Worm (Caenorhabditis elegans) whole organism, L4 larva: ENCODE results near the gene C50E3.11.
A peak's percentile ranks its signal among the peaks of the same experiment; 100 is the strongest.

Experiments
- F37D6.2 ChIP-seq: sonication (generic microtip); optimal IDR thresholded peaks from 2 replicates; lab custom pipeline; 2016; ENCODE audit warnings: mild to moderate bottlenecking, missing genetic modification characterization, missing compliant biosample characterization
- F49E8.2 ChIP-seq: sonication (generic microtip); optimal IDR thresholded peaks from 2 replicates; lab custom pipeline; 2016; ENCODE audit warnings: missing compliant biosample characterization, mild to moderate bottlenecking, missing genetic modification characterization, borderline replicate concordance
- Y48G9A.11 ChIP-seq: fragments of 200-800 bp; sonication (Bioruptor generic); IDR thresholded peaks from 2 replicates; pipeline ENCODE4 v1.3.6; 2022; ENCODE audit warnings: missing genetic modification reagents, missing genetic modification characterization, missing compliant biosample characterization
- ZK546.5 ChIP-seq, 2 experiments: sonication (generic microtip); optimal IDR thresholded peaks; 2 replicates each; lab custom pipeline; 2017; ENCODE audit warnings: missing biosample characterization in 2 of 2, missing genetic modification characterization in 2 of 2
- aha-1 ChIP-seq: fragments of 150-350 bp; peaks from one replicate; lab custom pipeline; 2014; ENCODE audit warnings: missing biosample characterization, missing genetic modification characterization
- aly-2 ChIP-seq: sonication (generic microtip); optimal IDR thresholded peaks from 2 replicates; lab custom pipeline; 2018; ENCODE audit warnings: missing biosample characterization, missing genetic modification characterization
- arid-1 ChIP-seq: fragments of 200-800 bp; sonication (Bioruptor generic); conservative IDR thresholded peaks from 2 replicates; pipeline ENCODE4 v1.3.6; 2022; ENCODE audit warnings: missing genetic modification reagents, missing genetic modification characterization, missing compliant biosample characterization
- attf-4 ChIP-seq: sonication (generic microtip); optimal IDR thresholded peaks from 3 replicates; lab custom pipeline; 2017; ENCODE audit warnings: missing biosample characterization, missing genetic modification characterization
- ceh-28 ChIP-seq: fragments of 150-350 bp; optimal IDR thresholded peaks from 2 replicates; lab custom pipeline; 2014; ENCODE audit warnings: missing biosample characterization, missing genetic modification reagents, missing genetic modification characterization
- ceh-44 ChIP-seq: fragments of 200-800 bp; sonication (Bioruptor generic); IDR thresholded peaks from 2 replicates; pipeline ENCODE4 v1.3.6; 2022; ENCODE audit warnings: missing genetic modification reagents, missing genetic modification characterization, missing compliant biosample characterization
- daf-16 ChIP-seq, 3 experiments: sonication (generic microtip); optimal IDR thresholded peaks; 2 replicates each; lab custom pipeline; 2016 to 2017; ENCODE audit warnings: missing genetic modification characterization in 3 of 3, missing genetic modification reagents in 3 of 3, mild to moderate bottlenecking in 2 of 3, missing compliant biosample characterization in 2 of 3, missing biosample characterization in 1 of 3, moderate library complexity in 1 of 3
- daf-8 ChIP-seq: fragments of 200-800 bp; sonication (Bioruptor generic); IDR thresholded peaks from 2 replicates; pipeline ENCODE4 v1.3.6; 2022; ENCODE audit warnings: missing genetic modification characterization, missing compliant biosample characterization
- dve-1 ChIP-seq: sonication (generic microtip); optimal IDR thresholded peaks from 2 replicates; lab custom pipeline; 2017; ENCODE audit warnings: antibody characterized with exemption, mild to moderate bottlenecking, missing genetic modification characterization, missing compliant biosample characterization; ENCODE audit not compliant: insufficient read depth
- egl-43 ChIP-seq: fragments of 200-800 bp; sonication (Bioruptor generic); IDR thresholded peaks from 2 replicates; pipeline ENCODE4 v1.3.6; 2022; ENCODE audit warnings: missing genetic modification reagents, missing genetic modification characterization, missing compliant biosample characterization
- hif-1 ChIP-seq, 2 experiments: sonication (generic microtip); optimal IDR thresholded peaks; 2 replicates each; lab custom pipeline; 2016 to 2017; ENCODE audit warnings: missing compliant biosample characterization in 2 of 2, missing genetic modification characterization in 2 of 2, missing genetic modification reagents in 2 of 2, missing genotype in 2 of 2, mild to moderate bottlenecking in 1 of 2
- hmg-1.1 ChIP-seq: fragments of 200-800 bp; sonication (Bioruptor generic); IDR thresholded peaks from 2 replicates; pipeline ENCODE4 v1.3.6; 2022; ENCODE audit warnings: missing genetic modification reagents, missing genetic modification characterization, missing compliant biosample characterization
- jun-1 ChIP-seq: fragments of 150-350 bp; optimal IDR thresholded peaks from 2 replicates; lab custom pipeline; 2014; ENCODE audit warnings: missing biosample characterization, missing genetic modification reagents, missing genetic modification characterization
- lim-7 ChIP-seq: fragments of 200-800 bp; sonication (Bioruptor generic); IDR thresholded peaks from 2 replicates; pipeline ENCODE4 v1.3.6; 2022; ENCODE audit warnings: missing genetic modification characterization, missing compliant biosample characterization
- lin-13 ChIP-seq: fragments of 150-350 bp; optimal IDR thresholded peaks from 2 replicates; lab custom pipeline; 2014; ENCODE audit warnings: missing biosample characterization, missing genetic modification reagents, missing genetic modification characterization
- lin-15B ChIP-seq: fragments of 150-350 bp; sonication (generic microtip); optimal IDR thresholded peaks from 3 replicates; lab custom pipeline; 2014; ENCODE audit warnings: missing biosample characterization, missing genetic modification characterization
- lir-3 ChIP-seq: sonication (generic microtip); optimal IDR thresholded peaks from 2 replicates; lab custom pipeline; 2016; ENCODE audit warnings: mild to moderate bottlenecking, missing genetic modification characterization, missing compliant biosample characterization
- mep-1 ChIP-seq: fragments of 150-350 bp; sonication (generic microtip); optimal IDR thresholded peaks from 3 replicates; lab custom pipeline; 2014; ENCODE audit warnings: missing biosample characterization, missing genetic modification characterization
- mxl-3 ChIP-seq: fragments of 200-800 bp; sonication (Bioruptor generic); optimal IDR thresholded peaks from 2 replicates; lab custom pipeline; 2018; ENCODE audit warnings: mild to moderate bottlenecking, missing genetic modification characterization, missing compliant biosample characterization
- nhr-102 ChIP-seq: sonication (generic microtip); optimal IDR thresholded peaks from 2 replicates; lab custom pipeline; 2016; ENCODE audit warnings: mild to moderate bottlenecking, missing genetic modification characterization, moderate library complexity, missing compliant biosample characterization
- nhr-11 ChIP-seq: fragments of 150-350 bp; optimal IDR thresholded peaks from 2 replicates; lab custom pipeline; 2014; ENCODE audit warnings: missing biosample characterization, missing genetic modification characterization
- nhr-111 ChIP-seq: fragments of 200-800 bp; sonication (Bioruptor generic); optimal IDR thresholded peaks from 2 replicates; lab custom pipeline; 2018; ENCODE audit warnings: mild to moderate bottlenecking, missing genetic modification characterization, missing compliant biosample characterization
- nhr-25 ChIP-seq: sonication (generic microtip); optimal IDR thresholded peaks from 2 replicates; lab custom pipeline; 2017; ENCODE audit warnings: missing genetic modification characterization, mild to moderate bottlenecking, missing compliant biosample characterization, antibody characterized with exemption, moderate library complexity, borderline replicate concordance; ENCODE audit not compliant: insufficient read depth
- nhr-76 ChIP-seq: fragments of 150-350 bp; optimal IDR thresholded peaks from 2 replicates; lab custom pipeline; 2014; ENCODE audit warnings: missing biosample characterization, missing genetic modification characterization
- nhr-77 ChIP-seq: fragments of 150-350 bp; optimal IDR thresholded peaks from 2 replicates; lab custom pipeline; 2014; ENCODE audit warnings: missing biosample characterization, missing genetic modification characterization
- php-3 ChIP-seq: fragments of 200-800 bp; sonication (Bioruptor generic); IDR thresholded peaks from 2 replicates; pipeline ENCODE4 v1.3.6; 2022; ENCODE audit warnings: missing genetic modification reagents, missing genetic modification characterization, missing compliant biosample characterization
- saeg-2 ChIP-seq: fragments of 200-800 bp; sonication (Bioruptor generic); IDR thresholded peaks from 2 replicates; pipeline ENCODE4 v1.3.6; 2022; ENCODE audit warnings: missing genetic modification reagents, missing genetic modification characterization, missing compliant biosample characterization
- sdz-12 ChIP-seq: fragments of 200-800 bp; sonication (Bioruptor generic); optimal IDR thresholded peaks from 2 replicates; lab custom pipeline; 2018; ENCODE audit warnings: mild to moderate bottlenecking, missing genetic modification characterization, missing compliant biosample characterization
- set-16 ChIP-seq: fragments of 200-800 bp; sonication (Bioruptor generic); IDR thresholded peaks from 2 replicates; pipeline ENCODE4 v1.3.6; 2022; ENCODE audit warnings: missing genetic modification reagents, missing genetic modification characterization, missing compliant biosample characterization
- snpc-1.2 ChIP-seq: fragments of 200-800 bp; sonication (Bioruptor generic); IDR thresholded peaks from 2 replicates; pipeline ENCODE4 v1.3.6; 2022; ENCODE audit warnings: missing genetic modification reagents, missing genetic modification characterization, missing compliant biosample characterization
- snpc-4 ChIP-seq: fragments of 150-350 bp; optimal IDR thresholded peaks from 2 replicates; lab custom pipeline; 2014; ENCODE audit warnings: missing biosample characterization, missing genetic modification characterization
- tag-97 ChIP-seq: fragments of 200-800 bp; sonication (Bioruptor generic); IDR thresholded peaks from 2 replicates; pipeline ENCODE4 v1.3.6; 2022; ENCODE audit warnings: missing genetic modification characterization, missing compliant biosample characterization
- unc-130 ChIP-seq: sonication (generic microtip); optimal IDR thresholded peaks from 2 replicates; lab custom pipeline; 2016; ENCODE audit warnings: missing genetic modification reagents, missing genetic modification characterization, missing compliant biosample characterization
- unc-39 ChIP-seq: sonication (generic microtip); optimal IDR thresholded peaks from 2 replicates; lab custom pipeline; 2017; ENCODE audit warnings: missing biosample characterization, missing genetic modification characterization
- zfp-3 ChIP-seq: fragments of 200-800 bp; sonication (Bioruptor generic); conservative IDR thresholded peaks from 2 replicates; pipeline ENCODE4 v1.3.6; 2022; ENCODE audit warnings: missing genetic modification reagents, missing genetic modification characterization, missing compliant biosample characterization
- zip-2 ChIP-seq: fragments of 150-350 bp; optimal IDR thresholded peaks from 2 replicates; lab custom pipeline; 2014; ENCODE audit warnings: missing biosample characterization, missing genetic modification characterization

Gene C50E3.11

DNA sequence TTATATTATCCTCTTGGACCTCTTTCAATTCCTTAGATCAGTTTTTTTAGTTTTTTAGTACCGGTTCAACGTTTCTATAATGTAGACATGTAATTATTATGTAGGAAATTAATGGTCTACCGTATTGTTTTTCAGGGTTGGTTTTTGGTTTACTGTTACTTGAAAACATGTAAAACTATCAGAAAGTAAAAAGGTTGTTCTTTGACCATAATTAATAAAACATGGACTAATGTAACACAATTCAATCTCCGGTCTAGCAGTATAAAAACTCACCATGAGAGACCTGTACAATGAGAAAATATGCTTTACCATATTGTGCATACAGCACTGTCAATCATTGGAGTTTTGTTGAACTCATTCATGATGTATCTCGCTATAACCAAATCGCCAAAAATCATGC lies 32.2 kb upstream of the C50E3.11 start, which contains the start of gene srd-29:
TSS of gene srd-29 (plus strand) at position 301 of the 400 bp plus-strand sequence.
- TF ChIP-seq aha-1 (tag; lab: Kevin White, UChicago) (peak; percentile 45), F49E8.2 (no peak), mep-1 (no peak), Y48G9A.11 (GFP tag; lab: Robert Waterston, UW) (no peak), unc-130 (no peak)

DNA sequence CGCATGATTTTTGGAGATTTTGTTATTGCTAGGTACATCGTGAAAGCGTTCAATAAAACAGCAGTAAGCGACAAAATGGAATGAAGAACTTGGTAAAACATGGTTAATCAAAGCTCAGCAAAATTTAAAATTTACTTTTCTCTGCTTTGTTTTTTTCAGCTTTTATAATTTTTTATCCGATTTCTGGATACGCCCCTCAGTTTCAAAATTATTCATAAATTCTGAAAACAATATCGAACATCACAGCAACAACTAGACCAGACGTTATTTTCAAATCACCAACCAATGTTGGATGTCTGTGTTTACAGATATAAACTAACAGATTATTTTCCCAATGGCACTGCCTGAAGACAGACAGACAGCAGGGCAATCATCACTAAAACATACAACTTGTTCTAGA lies 31.4 kb upstream of the C50E3.11 start, which contains the start of gene srd-31:
TSS of gene srd-31 (minus strand) at position 101 of the 400 bp plus-strand sequence.
- TF ChIP-seq egl-43 (no peak), snpc-1.2 (GFP tag; lab: Robert Waterston, UW) (no peak), nhr-77 (no peak), saeg-2 (GFP tag; lab: Robert Waterston, UW) (no peak)

DNA sequence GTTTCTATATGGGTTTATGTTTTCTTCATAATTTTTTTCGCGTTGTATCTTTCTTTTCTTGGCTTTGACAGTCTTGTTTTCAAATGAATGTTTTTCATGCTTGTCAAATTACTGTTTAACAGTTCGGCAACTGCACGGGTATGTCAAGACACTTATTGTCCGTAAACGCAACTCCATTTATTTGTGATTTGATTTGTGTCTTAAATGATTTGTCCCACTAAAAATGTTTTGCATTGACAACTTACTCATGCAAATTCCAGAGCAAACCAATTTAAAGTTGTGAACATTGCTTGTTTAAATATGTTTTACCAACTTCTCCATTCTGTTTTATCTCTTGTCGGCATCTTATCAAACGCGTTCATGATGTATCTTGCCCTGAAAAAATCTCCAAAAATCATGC lies 28.4 kb upstream of the C50E3.11 start, which contains the start of gene srd-25:
TSS of gene srd-25 (plus strand) at position 301 of the 400 bp plus-strand sequence.
- TF ChIP-seq tag-97 (GFP tag; lab: Robert Waterston, UW): no peak
- peak; percentile 6 for TF ChIP-seq aha-1 (tag; lab: Kevin White, UChicago)
- TF ChIP-seq sdz-12 (GFP tag; lab: Kevin White, UChicago): no peak

DNA sequence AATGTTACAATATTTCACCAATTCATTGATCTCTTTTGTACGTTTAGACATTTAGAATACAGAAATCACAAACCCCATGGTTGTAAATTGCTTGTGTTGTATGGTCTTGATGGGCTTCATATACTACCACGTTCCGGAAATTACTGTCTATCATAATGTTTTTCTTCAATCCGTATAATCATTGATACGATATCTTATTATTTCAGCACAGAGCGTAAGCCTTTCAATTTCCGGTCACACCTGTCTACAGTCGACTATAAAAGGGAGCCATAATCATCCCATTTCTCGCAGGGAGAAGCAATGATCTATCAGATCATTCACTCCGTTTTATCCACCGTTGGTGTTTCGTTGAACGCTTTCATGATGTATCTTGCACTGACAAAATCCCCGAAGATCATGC lies 26.2 kb upstream of the C50E3.11 start, which contains the start of gene srd-30:
TSS of gene srd-30 (plus strand) at position 301 of the 400 bp plus-strand sequence.
- TF ChIP-seq snpc-4 (tag; lab: Kevin White, UChicago): no peak
- no peak for TF ChIP-seq lim-7
- no peak for TF ChIP-seq hif-1 (tag; optimal IDR thresholded peaks at IDR 0.05; lab: Kevin White, UChicago)
- TF ChIP-seq arid-1 (GFP tag; lab: Robert Waterston, UW): no peak
- TF ChIP-seq ZK546.5 (tag; optimal IDR thresholded peaks at IDR 0.05; lab: Kevin White, UChicago): no peak
- no peak for TF ChIP-seq aly-2 (tag; lab: Kevin White, UChicago)
- no peak for TF ChIP-seq hmg-1.1 (GFP tag; lab: Robert Waterston, UW)
- no peak for TF ChIP-seq php-3 (GFP tag; lab: Robert Waterston, UW)
- no peak for TF ChIP-seq lin-15B
- TF ChIP-seq ceh-44 (GFP tag; lab: Robert Waterston, UW): no peak
- TF ChIP-seq daf-16 (GFP tag; optimal IDR thresholded peaks at IDR 0.05; lab: Kevin White, UChicago): no peak
- no peak for TF ChIP-seq daf-16 (tag; optimal IDR thresholded peaks at IDR 0.05; lab: Kevin White, UChicago)
- TF ChIP-seq zfp-3 (GFP tag; lab: Robert Waterston, UW): no peak
- no peak for TF ChIP-seq nhr-111
- TF ChIP-seq nhr-11 (tag; lab: Kevin White, UChicago): no peak

DNA sequence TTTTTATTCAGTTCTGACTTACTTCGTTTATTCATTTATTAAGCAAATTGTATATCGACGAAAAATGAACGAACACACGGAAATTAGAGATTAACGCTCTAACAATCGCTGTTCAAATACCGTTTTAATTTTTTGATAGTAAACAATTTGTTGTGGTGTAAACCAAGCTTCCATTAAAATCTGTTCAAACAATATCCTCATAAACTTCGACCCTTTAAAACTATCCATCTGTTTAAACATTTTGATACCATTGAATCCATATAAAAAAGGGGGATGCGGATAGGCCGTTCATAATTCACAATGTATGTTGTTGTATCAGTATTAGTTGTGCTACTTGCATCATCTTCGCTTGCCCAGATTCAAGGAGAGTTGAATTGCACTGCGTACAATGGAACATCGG lies 23.3 kb upstream of the C50E3.11 start, which contains the start of gene F07C4.6:
TSS of gene F07C4.6 (plus strand) at position 301 of the 400 bp plus-strand sequence.
- no peak for TF ChIP-seq ceh-28 (tag; lab: Kevin White, UChicago)
- no peak for TF ChIP-seq ZK546.5 (tag; optimal IDR thresholded peaks at IDR 0.05; lab: Kevin White, UChicago)
- TF ChIP-seq egl-43: no peak
- no peak for TF ChIP-seq unc-39 (tag; lab: Kevin White, UChicago)
- no peak for TF ChIP-seq jun-1
- no peak for TF ChIP-seq nhr-77
- no peak for TF ChIP-seq set-16
- TF ChIP-seq F37D6.2 (tag; lab: Kevin White, UChicago): no peak
- TF ChIP-seq lin-13 (GFP tag; lab: Kevin White, UChicago): no peak
- TF ChIP-seq dve-1 (tag; lab: Kevin White, UChicago): no peak
- no peak for TF ChIP-seq hmg-1.1 (GFP tag; lab: Robert Waterston, UW)
- no peak for TF ChIP-seq nhr-76 (tag; lab: Kevin White, UChicago)
- no peak for TF ChIP-seq nhr-25 (tag; lab: Kevin White, UChicago)
- no peak for TF ChIP-seq daf-8 (GFP tag; lab: Robert Waterston, UW)
- no peak for TF ChIP-seq lim-7
- no peak for TF ChIP-seq nhr-102 (tag; lab: Kevin White, UChicago)
- no peak for TF ChIP-seq zip-2 (tag; lab: Kevin White, UChicago)
- TF ChIP-seq lir-3 (tag; lab: Kevin White, UChicago): no peak
- no peak for TF ChIP-seq attf-4 (tag; lab: Kevin White, UChicago)
- no peak for TF ChIP-seq mxl-3 (GFP tag; lab: Kevin White, UChicago)
